Worm (Caenorhabditis elegans) whole organism, early embryonic: ENCODE results near the gene F54B3.2.

Experiments used
- B0310.2 ChIP-seq: sonication (generic microtip); optimal IDR thresholded peaks from 2 replicates; lab custom pipeline; 2016; ENCODE audit warnings: mild to moderate bottlenecking, missing genetic modification characterization, missing compliant biosample characterization
- F13C5.2 ChIP-seq: sonication (generic microtip); optimal IDR thresholded peaks from 2 replicates; lab custom pipeline; 2017; ENCODE audit warnings: mild to moderate bottlenecking, missing genetic modification characterization, inconsistent platforms, missing compliant biosample characterization
- aly-1 ChIP-seq: sonication (generic microtip); optimal IDR thresholded peaks from 2 replicates; lab custom pipeline; 2016; ENCODE audit warnings: missing genetic modification characterization, missing compliant biosample characterization
- ama-1 ChIP-seq: fragments of 150-350 bp; optimal IDR thresholded peaks from 2 replicates; lab custom pipeline; 2014
- ceh-13 ChIP-seq: fragments of 200-800 bp; sonication (Bioruptor generic); optimal IDR thresholded peaks from 2 replicates; lab custom pipeline; 2018; ENCODE audit warnings: mild to moderate bottlenecking, missing genetic modification characterization, missing compliant biosample characterization
- ceh-36 ChIP-seq: sonication (generic microtip); optimal IDR thresholded peaks from 2 replicates; lab custom pipeline; 2016; ENCODE audit warnings: missing genetic modification characterization, inconsistent platforms, missing compliant biosample characterization
- ets-7 ChIP-seq: sonication (generic microtip); optimal IDR thresholded peaks from 2 replicates; lab custom pipeline; 2016; ENCODE audit warnings: missing genotype, missing genetic modification characterization, missing compliant biosample characterization
- flt-1 ChIP-seq: fragments of 200-800 bp; sonication (Bioruptor generic); IDR thresholded peaks from 2 replicates; pipeline ENCODE4 v1.3.6; 2022; ENCODE audit warnings: missing genetic modification characterization, missing compliant biosample characterization
- hmbx-1 ChIP-seq: sonication (generic microtip); optimal IDR thresholded peaks from 2 replicates; lab custom pipeline; 2016; ENCODE audit warnings: mild to moderate bottlenecking, missing genetic modification characterization, missing compliant biosample characterization
- hmg-4 ChIP-seq: fragments of 200-800 bp; sonication (Bioruptor generic); optimal IDR thresholded peaks from 2 replicates; lab custom pipeline; 2018; ENCODE audit warnings: mild to moderate bottlenecking, missing genetic modification characterization, missing compliant biosample characterization
- hnd-1 ChIP-seq: sonication (generic microtip); optimal IDR thresholded peaks from 2 replicates; lab custom pipeline; 2016; ENCODE audit warnings: missing genetic modification characterization, missing compliant biosample characterization
- pes-1 ChIP-seq: fragments of 200-800 bp; sonication (Bioruptor generic); IDR thresholded peaks from 2 replicates; pipeline ENCODE4 v1.3.6; 2022; ENCODE audit warnings: missing genetic modification reagents, missing genetic modification characterization, missing compliant biosample characterization
- scrt-1 ChIP-seq: fragments of 200-800 bp; sonication (Bioruptor generic); IDR thresholded peaks from 2 replicates; pipeline ENCODE4 v1.3.6; 2022; ENCODE audit warnings: missing genetic modification characterization, missing compliant biosample characterization
- sea-1 ChIP-seq: fragments of 200-800 bp; sonication (Bioruptor generic); conservative IDR thresholded peaks from 2 replicates; pipeline ENCODE4 v1.3.6; 2022; ENCODE audit warnings: missing genetic modification characterization, missing compliant biosample characterization
- tbx-11 ChIP-seq: fragments of 200-800 bp; sonication (Bioruptor generic); IDR thresholded peaks from 2 replicates; pipeline ENCODE4 v1.3.6; 2022; ENCODE audit warnings: missing genetic modification characterization, missing compliant biosample characterization
- tbx-37 ChIP-seq: fragments of 200-800 bp; sonication (Bioruptor generic); conservative IDR thresholded peaks from 2 replicates; pipeline ENCODE4 v1.3.6; 2022; ENCODE audit warnings: missing genetic modification reagents, missing genetic modification characterization, missing compliant biosample characterization
- tra-4 ChIP-seq: sonication (generic microtip); optimal IDR thresholded peaks from 2 replicates; lab custom pipeline; 2017; ENCODE audit warnings: missing genetic modification characterization, missing compliant biosample characterization

Gene F54B3.2

ce11 chrII:10227030-10227429 is 42.9 kb downstream of the F54B3.2 start, which contains the start of gene srh-135:
TSS of gene srh-135 (minus strand) at chrII:10227130.
- TF ChIP-seq B0310.2: no peak
- TF ChIP-seq sea-1 (GFP tag; lab: Robert Waterston, UW): no peak
- no peak for TF ChIP-seq flt-1 (GFP tag; lab: Robert Waterston, UW)
- no peak for TF ChIP-seq ceh-13 (GFP tag; lab: Kevin White, UChicago)
- TF ChIP-seq ceh-36: no peak
- TF ChIP-seq pes-1 (GFP tag; lab: Robert Waterston, UW): no peak
- no peak for TF ChIP-seq ama-1 (lab: Kevin White, UChicago)
- TF ChIP-seq hnd-1: no peak

ce11 chrII:10222577-10222976 is 47.4 kb downstream of the F54B3.2 start, which contains the start of gene plc-3:
TSS of gene plc-3 (plus strand) at chrII:10222877.
- no peak for TF ChIP-seq scrt-1
- TF ChIP-seq B0310.2: no peak
- TF ChIP-seq ets-7: no peak
- no peak for TF ChIP-seq hmg-4 (GFP tag; lab: Kevin White, UChicago)
- TF ChIP-seq pes-1 (GFP tag; lab: Robert Waterston, UW): no peak
- no peak for TF ChIP-seq hmbx-1
- no peak for TF ChIP-seq ceh-13 (GFP tag; lab: Kevin White, UChicago)
- TF ChIP-seq flt-1 (GFP tag; lab: Robert Waterston, UW): no peak

DNA sequence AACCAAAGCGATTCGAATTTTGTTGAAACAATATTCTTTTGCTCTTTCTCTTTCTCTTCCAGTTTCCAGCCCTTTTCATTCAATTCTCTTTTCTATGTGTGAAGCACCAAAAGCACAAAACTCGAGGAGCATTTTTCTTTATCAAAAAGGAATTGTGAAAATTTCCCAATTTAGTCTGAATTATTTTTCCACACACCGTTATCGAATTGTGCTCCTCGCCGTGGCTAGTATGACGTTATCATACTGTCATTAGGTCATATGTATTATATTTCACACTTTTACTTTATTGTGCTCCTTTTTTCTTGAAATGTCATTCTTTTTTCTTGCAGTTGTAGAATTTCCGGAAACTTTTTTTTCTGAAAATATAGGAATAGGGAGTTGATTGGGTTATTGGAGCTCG is 48.3 kb downstream of the F54B3.2 start:
- no peak for TF ChIP-seq tbx-37 (GFP tag; lab: Robert Waterston, UW)
- TF ChIP-seq aly-1 (tag; lab: Kevin White, UChicago): no peak
- TF ChIP-seq flt-1 (GFP tag; lab: Robert Waterston, UW): no peak
- no peak for TF ChIP-seq B0310.2
- TF ChIP-seq tra-4 (tag; lab: Kevin White, UChicago): no peak

DNA sequence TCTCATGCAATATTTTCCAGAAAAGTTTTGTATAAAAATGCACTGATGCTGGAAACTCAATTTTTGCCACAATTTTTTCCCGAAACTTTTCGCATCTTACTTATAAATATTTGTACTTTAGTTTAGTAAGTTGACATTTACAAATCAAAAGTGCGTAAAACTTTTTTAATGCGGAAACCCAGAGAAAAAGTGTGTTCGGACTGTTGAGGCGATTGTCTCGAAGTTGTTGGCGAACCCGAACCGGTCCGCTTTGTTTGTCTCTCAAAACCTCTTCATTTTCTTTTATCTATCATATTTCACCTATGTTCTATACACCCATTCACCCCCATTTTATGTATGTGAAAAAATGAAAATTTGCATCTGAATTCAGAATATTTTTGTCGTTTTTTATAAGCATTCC is 49.3 kb downstream of the F54B3.2 start:
- TF ChIP-seq B0310.2: no peak
- TF ChIP-seq sea-1 (GFP tag; lab: Robert Waterston, UW): no peak
- no peak for TF ChIP-seq tra-4 (tag; lab: Kevin White, UChicago)
- no peak for TF ChIP-seq hmg-4 (GFP tag; lab: Kevin White, UChicago)
- TF ChIP-seq hnd-1: no peak
- no peak for TF ChIP-seq tbx-37 (GFP tag; lab: Robert Waterston, UW)
- TF ChIP-seq scrt-1: no peak
- TF ChIP-seq flt-1 (GFP tag; lab: Robert Waterston, UW): no peak
- TF ChIP-seq ama-1 (lab: Kevin White, UChicago): no peak
- TF ChIP-seq ets-7: no peak
- TF ChIP-seq F13C5.2: no peak
- no peak for TF ChIP-seq aly-1 (tag; lab: Kevin White, UChicago)
- TF ChIP-seq ceh-13 (GFP tag; lab: Kevin White, UChicago): no peak
- TF ChIP-seq ceh-36: no peak

ce11 chrII:10218171-10218570 is 51.8 kb downstream of the F54B3.2 start, which contains the start of gene ref-1:
TSS of gene ref-1 (plus strand) at chrII:10218471.
- TF ChIP-seq tra-4 (tag; lab: Kevin White, UChicago): no peak
- no peak for TF ChIP-seq ama-1 (lab: Kevin White, UChicago)
- no peak for TF ChIP-seq aly-1 (tag; lab: Kevin White, UChicago)
- TF ChIP-seq B0310.2: no peak
- TF ChIP-seq ceh-13 (GFP tag; lab: Kevin White, UChicago): no peak
- TF ChIP-seq sea-1 (GFP tag; lab: Robert Waterston, UW): no peak
- TF ChIP-seq scrt-1: no peak
- no peak for TF ChIP-seq tbx-11 (GFP tag; lab: Robert Waterston, UW)
- TF ChIP-seq F13C5.2: no peak
- no peak for TF ChIP-seq ets-7
